Worm (Caenorhabditis elegans) whole organism, early embryonic: Measurements from ENCODE around the gene drr-1.
A peak's percentile ranks its signal among the peaks of the same experiment; 100 is the strongest.

Source experiments
- B0310.2 ChIP-seq: sonication (generic microtip); optimal IDR thresholded peaks from 2 replicates; lab custom pipeline; 2016; ENCODE audit warnings: mild to moderate bottlenecking, missing genetic modification characterization, missing compliant biosample characterization
- F13C5.2 ChIP-seq: sonication (generic microtip); optimal IDR thresholded peaks from 2 replicates; lab custom pipeline; 2017; ENCODE audit warnings: mild to moderate bottlenecking, missing genetic modification characterization, inconsistent platforms, missing compliant biosample characterization
- aly-1 ChIP-seq: sonication (generic microtip); optimal IDR thresholded peaks from 2 replicates; lab custom pipeline; 2016; ENCODE audit warnings: missing genetic modification characterization, missing compliant biosample characterization
- ama-1 ChIP-seq: fragments of 150-350 bp; optimal IDR thresholded peaks from 2 replicates; lab custom pipeline; 2014
- ceh-13 ChIP-seq: fragments of 200-800 bp; sonication (Bioruptor generic); optimal IDR thresholded peaks from 2 replicates; lab custom pipeline; 2018; ENCODE audit warnings: mild to moderate bottlenecking, missing genetic modification characterization, missing compliant biosample characterization
- ceh-36 ChIP-seq: sonication (generic microtip); optimal IDR thresholded peaks from 2 replicates; lab custom pipeline; 2016; ENCODE audit warnings: missing genetic modification characterization, inconsistent platforms, missing compliant biosample characterization
- ets-7 ChIP-seq: sonication (generic microtip); optimal IDR thresholded peaks from 2 replicates; lab custom pipeline; 2016; ENCODE audit warnings: missing genotype, missing genetic modification characterization, missing compliant biosample characterization
- flt-1 ChIP-seq: fragments of 200-800 bp; sonication (Bioruptor generic); IDR thresholded peaks from 2 replicates; pipeline ENCODE4 v1.3.6; 2022; ENCODE audit warnings: missing genetic modification characterization, missing compliant biosample characterization
- hmbx-1 ChIP-seq: sonication (generic microtip); optimal IDR thresholded peaks from 2 replicates; lab custom pipeline; 2016; ENCODE audit warnings: mild to moderate bottlenecking, missing genetic modification characterization, missing compliant biosample characterization
- hmg-4 ChIP-seq: fragments of 200-800 bp; sonication (Bioruptor generic); optimal IDR thresholded peaks from 2 replicates; lab custom pipeline; 2018; ENCODE audit warnings: mild to moderate bottlenecking, missing genetic modification characterization, missing compliant biosample characterization
- hnd-1 ChIP-seq: sonication (generic microtip); optimal IDR thresholded peaks from 2 replicates; lab custom pipeline; 2016; ENCODE audit warnings: missing genetic modification characterization, missing compliant biosample characterization
- pes-1 ChIP-seq: fragments of 200-800 bp; sonication (Bioruptor generic); IDR thresholded peaks from 2 replicates; pipeline ENCODE4 v1.3.6; 2022; ENCODE audit warnings: missing genetic modification reagents, missing genetic modification characterization, missing compliant biosample characterization
- scrt-1 ChIP-seq: fragments of 200-800 bp; sonication (Bioruptor generic); IDR thresholded peaks from 2 replicates; pipeline ENCODE4 v1.3.6; 2022; ENCODE audit warnings: missing genetic modification characterization, missing compliant biosample characterization
- sea-1 ChIP-seq: fragments of 200-800 bp; sonication (Bioruptor generic); conservative IDR thresholded peaks from 2 replicates; pipeline ENCODE4 v1.3.6; 2022; ENCODE audit warnings: missing genetic modification characterization, missing compliant biosample characterization
- tbx-11 ChIP-seq: fragments of 200-800 bp; sonication (Bioruptor generic); IDR thresholded peaks from 2 replicates; pipeline ENCODE4 v1.3.6; 2022; ENCODE audit warnings: missing genetic modification characterization, missing compliant biosample characterization
- tbx-37 ChIP-seq: fragments of 200-800 bp; sonication (Bioruptor generic); conservative IDR thresholded peaks from 2 replicates; pipeline ENCODE4 v1.3.6; 2022; ENCODE audit warnings: missing genetic modification reagents, missing genetic modification characterization, missing compliant biosample characterization
- tra-4 ChIP-seq: sonication (generic microtip); optimal IDR thresholded peaks from 2 replicates; lab custom pipeline; 2017; ENCODE audit warnings: missing genetic modification characterization, missing compliant biosample characterization

drr-1 gene

DNA sequence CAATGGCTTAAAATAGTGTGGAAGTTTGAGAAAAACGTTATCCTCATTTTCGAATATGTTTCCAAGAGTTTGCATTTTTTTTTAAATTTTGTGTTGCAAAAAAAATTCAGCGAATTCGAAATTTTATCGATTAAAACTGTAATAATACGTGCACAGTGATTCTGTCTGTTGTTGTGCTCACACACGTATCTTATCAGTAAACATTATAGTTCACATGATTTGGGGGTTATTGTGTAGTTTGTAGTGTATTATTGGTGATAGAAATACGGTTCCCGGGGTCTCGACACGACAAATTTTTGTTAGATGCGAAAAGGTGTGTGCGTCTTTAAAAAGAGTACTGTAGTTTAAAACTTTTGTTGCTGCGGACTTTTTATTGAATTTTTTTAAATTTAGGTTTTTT, at the start of gene drr-1:
drr-1 (minus strand) TSS at position 183 of the 400 bp plus-strand sequence.
- TF ChIP-seq pes-1 (no peak), hmg-4 (GFP tag; lab: Kevin White, UChicago) (no peak), ama-1 (lab: Kevin White, UChicago) (no peak), flt-1 (no peak), sea-1 (no peak), tbx-11 (GFP tag; lab: Robert Waterston, UW) (no peak), hmbx-1 (tag; lab: Kevin White, UChicago) (no peak)

DNA sequence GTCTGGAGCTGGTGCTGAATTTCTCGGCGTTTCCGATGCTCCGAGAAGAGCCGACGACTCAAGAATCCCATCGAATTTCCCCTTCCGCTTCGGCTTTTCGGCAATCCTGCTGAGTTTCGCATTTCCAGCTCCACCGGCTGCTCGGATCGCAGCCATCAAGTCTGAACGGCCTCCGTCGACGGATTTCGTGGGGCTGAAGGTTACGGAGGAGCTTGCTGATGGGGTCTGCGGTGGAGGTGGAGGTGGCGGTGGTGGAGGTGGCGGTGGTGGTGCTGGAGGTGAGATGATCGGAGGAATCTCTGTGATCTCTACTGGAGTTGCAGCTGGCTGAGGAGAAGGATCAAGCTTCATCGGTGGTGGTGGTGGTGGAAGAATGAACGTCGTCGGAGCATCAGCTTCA, 47.3 kb upstream of the drr-1 start:
- TF ChIP-seq hmbx-1 (tag; lab: Kevin White, UChicago): no peak
- TF ChIP-seq tbx-37 (GFP tag; lab: Robert Waterston, UW): no peak
- TF ChIP-seq hmg-4 (GFP tag; lab: Kevin White, UChicago): no peak
- no peak for TF ChIP-seq ets-7 (tag; lab: Kevin White, UChicago)
- TF ChIP-seq ceh-36: no peak
- no peak for TF ChIP-seq sea-1

DNA sequence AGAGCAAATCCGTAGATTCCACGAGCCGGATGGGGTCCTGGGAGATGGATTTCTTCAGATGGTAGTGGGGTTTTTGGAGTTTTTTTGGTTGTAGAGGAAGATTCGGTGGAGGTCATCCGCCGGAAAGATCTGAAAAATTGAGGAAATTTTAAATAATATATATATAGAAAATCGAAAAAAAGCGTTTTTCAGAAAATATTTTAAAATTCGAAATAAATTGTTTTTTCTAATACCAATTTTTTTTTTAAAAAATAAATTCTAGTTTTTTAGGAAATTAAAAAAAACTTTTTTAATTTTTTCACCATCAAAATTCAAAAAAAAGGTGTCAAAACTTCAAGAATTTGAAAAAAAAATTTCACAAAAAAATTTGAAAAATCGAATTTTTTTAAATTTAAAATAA, 45.3 kb upstream of the drr-1 start, which contains the start of the genes noa-1 and Y48E1B.17:
noa-1 (minus strand) TSS at position 101 of the 400 bp plus-strand sequence.
Y48E1B.17 (minus strand) TSS at position 129 of the 400 bp plus-strand sequence.
- TF ChIP-seq hmg-4 (GFP tag; lab: Kevin White, UChicago): no peak
- no peak for TF ChIP-seq aly-1 (tag; lab: Kevin White, UChicago)
- TF ChIP-seq flt-1: no peak
- no peak for TF ChIP-seq ceh-13 (GFP tag; lab: Kevin White, UChicago)
- TF ChIP-seq ceh-36: no peak
- TF ChIP-seq sea-1: no peak
- TF ChIP-seq hnd-1 (tag; lab: Kevin White, UChicago): no peak
- no peak for TF ChIP-seq tbx-37 (GFP tag; lab: Robert Waterston, UW)
- TF ChIP-seq ets-7 (tag; lab: Kevin White, UChicago): no peak
- TF ChIP-seq pes-1: no peak
- TF ChIP-seq hmbx-1 (tag; lab: Kevin White, UChicago): no peak
- no peak for TF ChIP-seq tra-4 (tag; lab: Kevin White, UChicago)
- TF ChIP-seq scrt-1 (GFP tag; lab: Robert Waterston, UW): no peak
- no peak for TF ChIP-seq tbx-11 (GFP tag; lab: Robert Waterston, UW)
- TF ChIP-seq B0310.2 (tag; lab: Kevin White, UChicago): no peak
- TF ChIP-seq F13C5.2 (tag; lab: Kevin White, UChicago): no peak
- TF ChIP-seq ama-1 (lab: Kevin White, UChicago): no peak

DNA sequence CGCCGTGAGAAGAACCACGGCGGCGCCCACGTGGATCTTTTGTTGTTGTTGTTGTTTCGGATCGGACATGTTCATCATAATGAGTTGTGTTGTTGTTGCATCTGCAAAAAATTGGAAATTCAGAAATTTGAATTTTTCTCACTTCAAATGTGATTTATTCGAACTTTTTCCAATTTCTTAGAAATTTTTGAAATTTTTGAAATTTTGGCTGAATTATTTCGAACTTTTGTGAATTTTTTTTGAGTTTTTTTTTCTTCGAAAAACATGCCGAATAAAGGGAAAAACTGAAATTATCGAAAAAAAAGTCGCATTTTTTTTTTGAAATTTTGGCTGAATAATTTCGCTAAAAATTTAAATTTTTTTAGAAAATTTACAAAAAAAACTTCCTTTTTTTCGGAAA, 35.4 kb upstream of the drr-1 start, which contains the start of gene snx-14:
snx-14 (minus strand) TSS at position 101 of the 400 bp plus-strand sequence.
- TF ChIP-seq ets-7 (tag; lab: Kevin White, UChicago) (no peak), scrt-1 (GFP tag; lab: Robert Waterston, UW) (no peak), sea-1 (no peak), tbx-11 (GFP tag; lab: Robert Waterston, UW) (no peak), tra-4 (tag; lab: Kevin White, UChicago) (no peak), B0310.2 (tag; lab: Kevin White, UChicago) (no peak), hmg-4 (GFP tag; lab: Kevin White, UChicago) (no peak), pes-1 (no peak), hnd-1 (tag; lab: Kevin White, UChicago) (no peak), ama-1 (lab: Kevin White, UChicago) (no peak), tbx-37 (GFP tag; lab: Robert Waterston, UW) (no peak)

DNA sequence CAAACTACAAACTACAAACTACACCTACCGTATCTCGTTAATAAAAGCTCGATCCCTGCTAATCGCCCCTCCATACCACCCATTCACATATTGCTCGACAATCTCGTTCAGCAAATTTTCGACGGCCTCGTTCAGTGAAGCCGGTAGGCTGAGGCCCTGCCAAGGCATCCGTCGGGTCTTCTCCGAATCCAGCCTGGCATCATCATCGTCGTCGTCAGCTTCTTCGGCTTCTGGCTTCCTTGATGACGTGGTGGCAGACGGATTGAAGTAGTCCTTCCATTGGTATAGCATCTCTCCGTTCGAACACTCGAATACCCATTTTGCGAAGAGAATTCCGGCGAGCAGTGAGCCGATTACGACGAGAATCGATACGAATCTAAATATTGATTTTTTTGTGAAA, 35.0 kb upstream of the drr-1 start:
- no peak for TF ChIP-seq hmbx-1 (tag; lab: Kevin White, UChicago)
- TF ChIP-seq ets-7 (tag; lab: Kevin White, UChicago): no peak
- TF ChIP-seq ama-1 (lab: Kevin White, UChicago): no peak
- TF ChIP-seq ceh-36: no peak

DNA sequence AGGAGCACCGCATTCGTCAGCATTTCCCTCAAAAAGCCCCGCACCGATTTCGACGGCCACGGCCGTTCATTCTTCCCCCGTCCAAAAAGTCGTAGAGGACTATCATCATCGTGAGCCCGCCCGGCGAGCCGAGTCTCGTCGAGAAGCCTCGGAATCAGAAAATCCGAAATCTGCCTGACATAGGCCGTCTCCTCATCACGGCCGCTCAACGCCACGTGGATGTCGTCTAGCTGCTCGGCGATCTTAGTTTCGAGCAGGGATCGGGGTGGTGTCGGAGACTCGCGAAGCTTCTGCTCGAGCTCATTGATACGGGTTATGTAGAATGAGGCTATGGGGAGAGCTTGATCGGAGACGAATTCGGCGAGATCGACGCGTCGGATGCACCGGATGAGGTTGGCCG, 33.4 kb upstream of the drr-1 start:
- TF ChIP-seq ceh-13 (GFP tag; lab: Kevin White, UChicago): no peak
- TF ChIP-seq pes-1: no peak
- no peak for TF ChIP-seq F13C5.2 (tag; lab: Kevin White, UChicago)
- TF ChIP-seq ets-7 (tag; lab: Kevin White, UChicago): no peak
- no peak for TF ChIP-seq tra-4 (tag; lab: Kevin White, UChicago)
- no peak for TF ChIP-seq flt-1
- no peak for TF ChIP-seq B0310.2 (tag; lab: Kevin White, UChicago)
- no peak for TF ChIP-seq hmg-4 (GFP tag; lab: Kevin White, UChicago)
- TF ChIP-seq scrt-1 (GFP tag; lab: Robert Waterston, UW): no peak
- no peak for TF ChIP-seq ama-1 (lab: Kevin White, UChicago)
- TF ChIP-seq sea-1: no peak
- TF ChIP-seq aly-1 (tag; lab: Kevin White, UChicago): no peak
- TF ChIP-seq hnd-1 (tag; lab: Kevin White, UChicago): no peak

DNA sequence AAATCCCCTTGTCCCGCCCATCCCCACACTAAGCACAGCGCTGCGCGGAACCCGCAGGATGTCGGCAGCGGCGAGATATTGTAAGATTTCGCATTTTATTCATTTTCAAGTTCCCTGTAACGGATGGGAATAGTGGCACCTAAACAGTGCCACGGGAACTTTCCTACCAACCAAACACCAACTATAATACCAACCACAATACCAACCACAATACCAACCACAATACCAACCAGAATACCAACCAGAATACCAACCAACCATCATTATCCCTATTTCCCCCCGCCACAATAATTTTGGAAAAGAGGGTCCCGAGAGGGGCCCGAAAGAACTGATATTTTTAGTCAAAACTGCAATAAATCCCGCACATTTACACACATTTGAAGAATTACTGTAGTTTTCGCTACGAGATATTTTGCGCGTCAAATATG, 26.3 kb upstream of the drr-1 start:
- TF ChIP-seq hmg-4 (GFP tag; lab: Kevin White, UChicago): peak; percentile 8
- peak; percentile 61 for TF ChIP-seq ama-1 (lab: Kevin White, UChicago)
- no peak for TF ChIP-seq F13C5.2 (tag; lab: Kevin White, UChicago)
- TF ChIP-seq sea-1: no peak
- no peak for TF ChIP-seq tra-4 (tag; lab: Kevin White, UChicago)
- no peak for TF ChIP-seq aly-1 (tag; lab: Kevin White, UChicago)
- no peak for TF ChIP-seq tbx-11 (GFP tag; lab: Robert Waterston, UW)

DNA sequence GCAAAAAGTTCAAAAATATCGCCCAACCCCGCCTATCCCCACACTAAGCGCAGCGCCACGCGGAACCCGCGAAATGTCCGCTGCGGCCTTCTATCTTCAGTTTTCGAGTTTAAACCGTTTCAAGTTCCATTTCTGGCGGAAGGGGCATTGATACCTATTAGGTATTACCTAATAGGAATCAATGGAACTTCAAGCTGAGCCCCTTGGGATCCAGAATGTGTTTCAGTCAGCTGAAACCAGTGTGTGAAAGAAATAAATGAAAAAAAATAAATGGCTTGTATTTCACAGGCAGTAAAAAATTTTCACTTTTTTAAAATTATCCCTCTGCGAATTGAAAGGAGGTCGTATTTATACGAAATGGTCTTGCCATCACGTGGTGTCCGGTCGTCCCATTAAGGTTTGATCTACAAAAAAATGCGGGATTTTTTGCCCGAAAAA, 25.5 kb upstream of the drr-1 start:
- TF ChIP-seq ets-7 (tag; lab: Kevin White, UChicago) (no peak), ceh-13 (GFP tag; lab: Kevin White, UChicago) (no peak), scrt-1 (GFP tag; lab: Robert Waterston, UW) (no peak), tbx-37 (GFP tag; lab: Robert Waterston, UW) (no peak), F13C5.2 (tag; lab: Kevin White, UChicago) (no peak), sea-1 (no peak), ama-1 (lab: Kevin White, UChicago) (no peak), tra-4 (tag; lab: Kevin White, UChicago) (no peak), hmbx-1 (tag; lab: Kevin White, UChicago) (no peak), pes-1 (no peak), hmg-4 (GFP tag; lab: Kevin White, UChicago) (no peak), aly-1 (tag; lab: Kevin White, UChicago) (no peak)
